Worm (Caenorhabditis elegans) whole organism, young adult: ENCODE measurements around the gene gap-1.

ENCODE experiments used
- B0019.2 ChIP-seq: fragments of 200-800 bp; sonication (Bioruptor generic); conservative IDR thresholded peaks from 2 replicates; pipeline ENCODE4 v1.3.6; 2022; ENCODE audit warnings: missing genetic modification reagents, missing genetic modification characterization, missing compliant biosample characterization
- C17E4.6 ChIP-seq: fragments of 200-800 bp; sonication (Bioruptor generic); IDR thresholded peaks from 2 replicates; pipeline ENCODE4 v1.3.6; 2022; ENCODE audit warnings: missing genetic modification reagents, missing genetic modification characterization, missing compliant biosample characterization
- F33H1.4 ChIP-seq: fragments of 200-800 bp; sonication (Bioruptor generic); IDR thresholded peaks from 2 replicates; pipeline ENCODE4 v1.3.6; 2022; ENCODE audit warnings: missing genetic modification reagents, missing genetic modification characterization, missing compliant biosample characterization
- T07F8.4 ChIP-seq: sonication (generic microtip); optimal IDR thresholded peaks from 2 replicates; lab custom pipeline; 2016; ENCODE audit warnings: mild to moderate bottlenecking, missing genetic modification characterization, moderate library complexity, missing compliant biosample characterization
- Y56A3A.18 ChIP-seq: fragments of 200-800 bp; sonication (Bioruptor generic); IDR thresholded peaks from 2 replicates; pipeline ENCODE4 v1.3.6; 2022; ENCODE audit warnings: missing genetic modification reagents, missing genetic modification characterization, missing compliant biosample characterization
- Y79H2A.3 ChIP-seq: fragments of 200-800 bp; sonication (Bioruptor generic); conservative IDR thresholded peaks from 2 replicates; pipeline ENCODE4 v1.3.6; 2022; ENCODE audit warnings: missing genetic modification reagents, missing genetic modification characterization, missing compliant biosample characterization
- attf-3 ChIP-seq: fragments of 200-800 bp; sonication (Bioruptor generic); conservative IDR thresholded peaks from 2 replicates; pipeline ENCODE4 v1.3.6; 2022; ENCODE audit warnings: missing genetic modification reagents, missing genetic modification characterization, missing compliant biosample characterization
- ccch-3 ChIP-seq: fragments of 200-800 bp; sonication (Bioruptor generic); optimal IDR thresholded peaks from 2 replicates; lab custom pipeline; 2018; ENCODE audit warnings: mild to moderate bottlenecking, missing genetic modification characterization, missing compliant biosample characterization
- cebp-1 ChIP-seq, 2 experiments: fragments of 200-800 bp in 1 of 2; sonication (Bioruptor generic) in 1 of 2; sonication (generic microtip) in 1 of 2; IDR thresholded peaks in 1 of 2; optimal IDR thresholded peaks in 1 of 2; 2 replicates each; pipeline versions ENCODE4 v1.3.6 to Lab custom; 2017 to 2022; ENCODE audit warnings: missing compliant biosample characterization in 2 of 2, missing genetic modification characterization in 2 of 2, mild to moderate bottlenecking in 1 of 2, missing genetic modification reagents in 1 of 2, moderate library complexity in 1 of 2
- ceh-27 ChIP-seq: fragments of 200-800 bp; sonication (Bioruptor generic); optimal IDR thresholded peaks from 2 replicates; lab custom pipeline; 2018; ENCODE audit warnings: mild to moderate bottlenecking, missing genetic modification characterization, moderate library complexity, missing compliant biosample characterization
- ceh-40 ChIP-seq: fragments of 200-800 bp; sonication (Bioruptor generic); IDR thresholded peaks from 2 replicates; pipeline ENCODE4 v1.3.6; 2022; ENCODE audit warnings: missing genetic modification characterization, missing compliant biosample characterization
- chd-7 ChIP-seq: sonication (generic microtip); optimal IDR thresholded peaks from 2 replicates; lab custom pipeline; 2016; ENCODE audit warnings: mild to moderate bottlenecking, missing genetic modification characterization, moderate library complexity, missing compliant biosample characterization
- egl-44 ChIP-seq: fragments of 200-800 bp; sonication (Bioruptor generic); IDR thresholded peaks from 2 replicates; pipeline ENCODE4 v1.3.6; 2022; ENCODE audit warnings: missing genetic modification reagents, missing genetic modification characterization, missing compliant biosample characterization
- egrh-3 ChIP-seq: fragments of 200-800 bp; sonication (Bioruptor generic); IDR thresholded peaks from 2 replicates; pipeline ENCODE4 v1.3.6; 2022; ENCODE audit warnings: missing genetic modification reagents, missing genetic modification characterization, missing compliant biosample characterization
- ekl-4 ChIP-seq: fragments of 200-800 bp; sonication (Bioruptor generic); IDR thresholded peaks from 2 replicates; pipeline ENCODE4 v1.3.6; 2022; ENCODE audit warnings: missing genetic modification reagents, missing genetic modification characterization, missing compliant biosample characterization
- ets-4 ChIP-seq: fragments of 200-800 bp; sonication (Bioruptor generic); optimal IDR thresholded peaks from 2 replicates; lab custom pipeline; 2018; ENCODE audit warnings: mild to moderate bottlenecking, missing genetic modification characterization, missing compliant biosample characterization
- hsf-1 ChIP-seq: fragments of 200-800 bp; sonication (Bioruptor generic); IDR thresholded peaks from 2 replicates; pipeline ENCODE4 v1.3.6; 2022; ENCODE audit warnings: missing genetic modification reagents, missing genetic modification characterization, missing compliant biosample characterization
- let-526 ChIP-seq: fragments of 200-800 bp; sonication (Bioruptor generic); IDR thresholded peaks from 2 replicates; pipeline ENCODE4 v1.3.6; 2022; ENCODE audit warnings: missing genetic modification reagents, missing genetic modification characterization, missing compliant biosample characterization
- let-607 ChIP-seq, 2 experiments: fragments of 200-800 bp in 1 of 2; sonication (Bioruptor generic) in 1 of 2; sonication (generic microtip) in 1 of 2; optimal IDR thresholded peaks; 2 replicates each; lab custom pipeline; 2016 to 2018; ENCODE audit warnings: mild to moderate bottlenecking in 2 of 2, missing compliant biosample characterization in 2 of 2, missing genetic modification characterization in 2 of 2, moderate library complexity in 2 of 2, missing genotype in 1 of 2
- lir-1 ChIP-seq: fragments of 200-800 bp; sonication (Bioruptor generic); conservative IDR thresholded peaks from 2 replicates; pipeline ENCODE4 v1.3.6; 2022; ENCODE audit warnings: missing genetic modification reagents, missing genetic modification characterization, missing compliant biosample characterization
- madf-6 ChIP-seq: fragments of 200-800 bp; sonication (Bioruptor generic); IDR thresholded peaks from 2 replicates; pipeline ENCODE4 v1.3.6; 2022; ENCODE audit warnings: missing genetic modification reagents, missing genetic modification characterization, missing compliant biosample characterization
- mes-4 ChIP-seq: sonication (generic microtip); optimal IDR thresholded peaks from 2 replicates; lab custom pipeline; 2016; ENCODE audit warnings: missing genotype, missing genetic modification characterization, missing compliant biosample characterization
- nhr-120 ChIP-seq: fragments of 200-800 bp; sonication (Bioruptor generic); IDR thresholded peaks from 2 replicates; pipeline ENCODE4 v1.3.6; 2022; ENCODE audit warnings: missing genetic modification characterization, missing compliant biosample characterization
- nhr-90 ChIP-seq: sonication (generic microtip); optimal IDR thresholded peaks from 2 replicates; lab custom pipeline; 2016; ENCODE audit warnings: missing genotype, mild to moderate bottlenecking, missing genetic modification characterization, missing compliant biosample characterization
- pbrm-1 ChIP-seq: fragments of 200-800 bp; sonication (Bioruptor generic); IDR thresholded peaks from 2 replicates; pipeline ENCODE4 v1.3.6; 2022; ENCODE audit warnings: missing genetic modification reagents, missing genetic modification characterization, missing compliant biosample characterization
- pha-4 ChIP-seq: fragments of 150-350 bp; sonication (generic microtip); optimal IDR thresholded peaks from 2 replicates; lab custom pipeline; 2014; ENCODE audit warnings: missing biosample characterization, missing genetic modification reagents, missing genetic modification characterization
- rpc-1 ChIP-seq, 2 experiments: fragments of 150-350 bp in 1 of 2; sonication (generic microtip) in 1 of 2; optimal IDR thresholded peaks; 2 replicates each; lab custom pipeline; 2014 to 2018; ENCODE audit warnings: missing biosample characterization in 1 of 2, missing genetic modification characterization in 1 of 2, missing genetic modification reagents in 1 of 2, missing genotype in 1 of 2
- snpc-1.3 ChIP-seq: sonication (generic microtip); optimal IDR thresholded peaks from 2 replicates; lab custom pipeline; 2017; ENCODE audit warnings: missing genetic modification characterization, mild to moderate bottlenecking, missing compliant biosample characterization, antibody characterized with exemption, moderate library complexity, missing genotype, missing genetic modification reagents; ENCODE audit not compliant: insufficient read depth
- snpc-4 ChIP-seq, 5 experiments: fragments of 150-350 bp in 1 of 5; sonication (generic microtip) in 4 of 5; optimal IDR thresholded peaks; 2 replicates each; lab custom pipeline; 2014 to 2018; ENCODE audit warnings: missing genetic modification characterization in 5 of 5, missing biosample characterization in 3 of 5, antibody characterized with exemption in 2 of 5, mild to moderate bottlenecking in 2 of 5, missing compliant biosample characterization in 2 of 5, missing genotype in 2 of 5, moderate library complexity in 2 of 5, missing genetic modification reagents in 1 of 5
- tbp1 ChIP-seq: fragments of 200-800 bp; sonication (Bioruptor generic); optimal IDR thresholded peaks from 2 replicates; lab custom pipeline; 2018; ENCODE audit warnings: mild to moderate bottlenecking, missing genetic modification characterization, missing compliant biosample characterization
- tlf-1 ChIP-seq: fragments of 200-800 bp; sonication (Bioruptor generic); optimal IDR thresholded peaks from 2 replicates; lab custom pipeline; 2018; ENCODE audit warnings: mild to moderate bottlenecking, missing genetic modification characterization, missing compliant biosample characterization
- zfh-2 ChIP-seq: fragments of 200-800 bp; sonication (Bioruptor generic); conservative IDR thresholded peaks from 2 replicates; pipeline ENCODE4 v1.3.6; 2022; ENCODE audit warnings: missing genetic modification reagents, missing genetic modification characterization, missing compliant biosample characterization
- ztf-18 ChIP-seq: sonication (generic microtip); optimal IDR thresholded peaks from 2 replicates; lab custom pipeline; 2016; ENCODE audit warnings: missing genotype, mild to moderate bottlenecking, missing genetic modification characterization, missing compliant biosample characterization
- ztf-25 ChIP-seq: fragments of 200-800 bp; sonication (Bioruptor generic); IDR thresholded peaks from 2 replicates; pipeline ENCODE4 v1.3.6; 2022; ENCODE audit warnings: missing genetic modification reagents, missing genetic modification characterization, missing compliant biosample characterization
- ztf-26 ChIP-seq: sonication (generic microtip); optimal IDR thresholded peaks from 2 replicates; lab custom pipeline; 2017; ENCODE audit warnings: missing genetic modification characterization, missing compliant biosample characterization
- ztf-3 ChIP-seq: fragments of 200-800 bp; sonication (Bioruptor generic); optimal IDR thresholded peaks from 2 replicates; lab custom pipeline; 2018; ENCODE audit warnings: mild to moderate bottlenecking, missing genetic modification characterization, missing compliant biosample characterization
- ztf-6 ChIP-seq: fragments of 200-800 bp; sonication (Bioruptor generic); IDR thresholded peaks from 2 replicates; pipeline ENCODE4 v1.3.6; 2022; ENCODE audit warnings: missing genetic modification reagents, missing genetic modification characterization, missing compliant biosample characterization

The gap-1 gene

DNA sequence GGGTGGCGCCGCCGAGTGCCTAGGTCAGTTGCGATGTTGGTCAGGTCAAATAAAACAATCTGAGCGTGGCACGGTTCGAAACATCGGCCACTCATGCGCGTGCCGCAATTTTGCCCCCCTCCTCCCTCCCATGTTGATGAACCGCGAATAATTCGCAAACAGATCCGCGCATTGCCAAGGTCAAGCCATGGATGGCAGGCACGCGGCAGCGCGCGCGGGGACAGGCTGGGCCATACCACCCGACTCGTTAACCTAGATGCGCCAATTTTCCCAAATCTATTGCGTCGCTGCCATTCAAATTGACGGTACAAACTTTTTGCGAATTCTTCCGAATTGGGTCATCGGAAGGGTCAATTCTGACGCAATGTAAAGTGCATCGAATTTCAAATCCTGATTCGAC is 24.4 kb downstream of the gap-1 start (continued):
- no peak for TF ChIP-seq chd-7 (tag; lab: Kevin White, UChicago)
- TF ChIP-seq tbp1 = no peak
- no peak for TF ChIP-seq hsf-1
- TF ChIP-seq madf-6 (GFP tag; lab: Robert Waterston, UW) = 0 out of 2 replicates have a peak, but pooled peaks have one; percentile 15
- TF ChIP-seq ztf-25 (GFP tag; lab: Robert Waterston, UW) = 0 out of 2 replicates have a peak, but pooled peaks have one; percentile 50
- no peak for TF ChIP-seq let-607 (tag; optimal IDR thresholded peaks at IDR 0.05; lab: Kevin White, UChicago)

DNA sequence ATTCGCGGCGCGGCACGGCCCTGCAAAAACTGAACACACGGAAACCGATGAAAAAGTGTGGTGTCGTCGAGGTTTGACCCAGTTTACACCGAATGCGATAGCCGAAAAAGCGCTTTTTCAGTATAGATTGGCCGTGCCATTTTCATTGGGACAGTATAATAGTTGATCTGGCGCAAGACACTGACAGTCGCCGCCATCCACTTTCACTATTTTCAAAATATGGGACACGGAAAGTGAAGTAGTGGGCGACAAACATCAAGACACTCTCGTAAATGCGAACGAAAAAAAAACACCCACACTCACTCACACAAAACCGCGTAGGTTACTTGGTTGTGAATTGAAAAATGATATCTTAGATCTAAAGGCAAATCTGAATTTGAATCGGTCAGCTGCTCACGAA is 26.7 kb downstream of the gap-1 start:
- TF ChIP-seq cebp-1 (GFP tag; IDR thresholded peaks at IDR 0.05; lab: Robert Waterston, UW) (no peak), cebp-1 (tag; optimal IDR thresholded peaks at IDR 0.05; lab: Kevin White, UChicago) (peak; percentile 37), ceh-27 (GFP tag; lab: Kevin White, UChicago) (no peak), C17E4.6 (GFP tag; lab: Robert Waterston, UW) (no peak), madf-6 (GFP tag; lab: Robert Waterston, UW) (no peak), pbrm-1 (no peak), B0019.2 (no peak)

DNA sequence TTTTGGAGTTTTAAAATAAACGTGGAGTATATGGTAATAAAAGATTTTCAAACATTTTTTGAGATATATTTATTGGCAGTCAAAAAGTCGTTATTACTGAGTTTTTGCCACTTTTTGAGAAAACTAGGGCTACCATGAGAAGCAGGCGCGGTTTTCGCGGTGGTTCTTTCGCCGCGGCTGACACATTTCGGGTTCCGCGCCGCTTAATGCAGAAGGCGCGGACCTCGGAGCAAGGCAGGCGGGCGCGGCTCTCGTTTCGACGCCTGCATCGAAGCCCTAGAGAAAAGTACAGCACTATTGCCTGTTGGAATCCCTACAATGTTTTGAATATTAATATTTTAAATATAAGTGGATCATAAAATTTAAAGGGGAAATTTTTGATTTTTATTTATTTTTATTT is 27.1 kb downstream of the gap-1 start:
- TF ChIP-seq ceh-40 (GFP tag; lab: Robert Waterston, UW) = 0 out of 2 replicates have a peak, but pooled peaks have one; percentile 33
- peak; percentile 80 for TF ChIP-seq zfh-2 (GFP tag; lab: Robert Waterston, UW)
- TF ChIP-seq pha-4 (tag; lab: Kevin White, UChicago) = no peak
- TF ChIP-seq snpc-4 (GFP tag; optimal IDR thresholded peaks at IDR 0.05; lab: Kevin White, UChicago) = no peak
- TF ChIP-seq snpc-4 (tag; optimal IDR thresholded peaks at IDR 0.05; lab: Kevin White, UChicago) = peak in 2 of 4 experiments; percentile 79 to 83
- no peak for TF ChIP-seq F33H1.4 (GFP tag; lab: Robert Waterston, UW)
- no peak for TF ChIP-seq Y56A3A.18
- peak; percentile 67; the same call in 1 of the 2 replicates for TF ChIP-seq egrh-3 (GFP tag; lab: Robert Waterston, UW)

DNA sequence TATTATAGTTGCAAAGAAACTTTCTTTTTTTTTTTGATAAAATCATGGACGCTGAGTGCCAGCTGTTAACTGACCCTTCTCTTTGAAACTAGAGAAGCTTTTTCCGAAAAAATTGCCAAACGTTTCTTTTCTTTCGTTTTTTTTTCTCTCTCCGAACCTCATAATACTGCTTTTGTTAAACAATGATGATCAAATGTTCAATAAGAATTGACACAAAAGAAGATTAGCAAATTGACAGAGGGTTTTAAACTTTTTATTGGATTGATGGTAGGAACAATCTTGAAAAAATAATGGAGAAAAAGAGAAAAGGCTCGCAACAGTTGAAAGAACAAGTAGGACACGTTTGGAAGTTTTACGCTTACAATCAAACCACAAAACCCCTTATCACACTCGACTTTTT is 28.5 kb downstream of the gap-1 start, which contains the start of gene hex-1:
hex-1 (plus strand) TSS at position 301 of the 400 bp plus-strand sequence.
- no peak for TF ChIP-seq T07F8.4 (tag; lab: Kevin White, UChicago)
- TF ChIP-seq, all 124 proteins: peak for 0

DNA sequence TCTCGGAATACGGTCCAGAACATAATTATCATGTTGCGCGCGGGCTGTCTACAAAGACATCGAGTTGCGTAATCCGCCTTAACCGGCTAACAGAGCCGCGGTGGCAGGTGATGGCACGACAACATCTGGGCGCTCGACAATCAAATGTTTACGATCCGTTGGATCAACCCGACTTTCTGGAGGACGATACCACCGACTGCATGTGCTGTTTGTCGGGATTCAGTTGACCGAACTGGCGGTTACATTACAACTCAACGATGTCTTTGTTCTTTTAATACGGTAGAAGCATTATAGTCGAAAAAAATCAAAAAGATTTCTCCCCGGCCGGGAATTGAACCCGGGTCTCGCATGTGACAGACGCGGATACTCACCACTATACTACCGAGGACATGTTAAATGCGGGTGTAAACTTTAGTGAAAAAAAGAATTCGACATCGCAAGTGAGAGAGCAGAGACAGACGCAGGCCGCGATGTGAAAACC is 34.6 kb downstream of the gap-1 start:
- TF ChIP-seq ets-4 (GFP tag; lab: Kevin White, UChicago) (peak; percentile 47), attf-3 (GFP tag; lab: Robert Waterston, UW) (0 out of 2 replicates have a peak, but pooled peaks have one; percentile 39), rpc-1 (optimal IDR thresholded peaks at IDR 0.05; lab: Kevin White, UChicago) (peak; percentile 95), rpc-1 (tag; optimal IDR thresholded peaks at IDR 0.05; lab: Kevin White, UChicago) (peak; percentile 89), ekl-4 (GFP tag; lab: Robert Waterston, UW) (0 out of 2 replicates have a peak, but pooled peaks have one; percentile 48), snpc-1.3 (tag; lab: Kevin White, UChicago) (peak; percentile 63), egl-44 (GFP tag; lab: Robert Waterston, UW) (0 out of 2 replicates have a peak, but pooled peaks have one; percentile 22), pha-4 (tag; lab: Kevin White, UChicago) (no peak), mes-4 (peak; percentile 84), madf-6 (GFP tag; lab: Robert Waterston, UW) (no peak; the same call in 1 of the 2 replicates), ceh-27 (GFP tag; lab: Kevin White, UChicago) (peak; percentile 75), nhr-90 (tag; lab: Kevin White, UChicago) (peak; percentile 87), Y79H2A.3 (GFP tag; lab: Robert Waterston, UW) (peak; percentile 46; the same call in 1 of the 2 replicates), ccch-3 (GFP tag; lab: Kevin White, UChicago) (no peak), tlf-1 (GFP tag; lab: Kevin White, UChicago) (peak; percentile 65), ztf-6 (GFP tag; lab: Robert Waterston, UW) (no peak), ztf-3 (no peak), lir-1 (no peak; the same call in 1 of the 2 replicates), nhr-120 (GFP tag; lab: Robert Waterston, UW) (0 out of 2 replicates have a peak, but pooled peaks have one; percentile 53), ztf-18 (peak; percentile 72), ztf-26 (peak; percentile 72), zfh-2 (GFP tag; lab: Robert Waterston, UW) (peak; percentile 38; the same call in 1 of the 2 replicates), let-526 (GFP tag; lab: Robert Waterston, UW) (peak; percentile 77; the same call in 1 of the 2 replicates), Y56A3A.18 (peak; percentile 84), pbrm-1 (peak; percentile 86), egrh-3 (GFP tag; lab: Robert Waterston, UW) (peak; percentile 42; the same call in 1 of the 2 replicates)
